Fruit fly (Drosophila melanogaster) whole organism, wandering third instar larva: ENCODE data around the gene TrpA1.

Experiments used
- Abd-B ChIP-seq: fragments of >200 bp; optimal IDR thresholded peaks from 2 replicates; lab custom pipeline; 2017; ENCODE audit warnings: missing biosample characterization, missing genetic modification characterization
- CG32264 ChIP-seq: fragments of 200-800 bp; sonication (Bioruptor generic); optimal IDR thresholded peaks from 2 replicates; lab custom pipeline; 2016; ENCODE audit warnings: missing biosample characterization, missing genetic modification characterization
- GATAd ChIP-seq: sonication (Bioruptor generic); optimal IDR thresholded peaks from 2 replicates; lab custom pipeline; 2016; ENCODE audit warnings: missing biosample characterization, missing genetic modification characterization
- HLH106 ChIP-seq: fragments of 200-800 bp; optimal IDR thresholded peaks from 3 replicates; lab custom pipeline; 2019; ENCODE audit warnings: missing biosample characterization, mild to moderate bottlenecking, missing genetic modification characterization, moderate library complexity
- Hnf4 ChIP-seq: fragments of 200-800 bp; sonication (Bioruptor generic); optimal IDR thresholded peaks from 2 replicates; lab custom pipeline; 2016; ENCODE audit warnings: missing biosample characterization, mild to moderate bottlenecking, missing genetic modification characterization
- Hr83 ChIP-seq: fragments of 200-300 bp; sonication (Bioruptor generic); optimal IDR thresholded peaks from 2 replicates; lab custom pipeline; 2016; ENCODE audit warnings: missing biosample characterization, mild to moderate bottlenecking, missing genetic modification characterization, moderate library complexity; ENCODE audit not compliant: poor library complexity, severe bottlenecking
- Jra ChIP-seq: sonication (Bioruptor generic); optimal IDR thresholded peaks from 2 replicates; lab custom pipeline; 2016; ENCODE audit warnings: missing biosample characterization, missing genetic modification characterization
- Mio ChIP-seq: sonication (Bioruptor generic); optimal IDR thresholded peaks from 2 replicates; lab custom pipeline; 2016; ENCODE audit warnings: missing biosample characterization, missing genetic modification characterization
- Myc ChIP-seq: fragments of >200 bp; optimal IDR thresholded peaks from 2 replicates; lab custom pipeline; 2017
- N ChIP-seq: fragments of >200 bp; optimal IDR thresholded peaks from 2 replicates; lab custom pipeline; 2018; ENCODE audit warnings: missing biosample characterization, missing external identifiers, missing genetic modification characterization
- OdsH ChIP-seq: fragments of 200-800 bp; sonication (Bioruptor generic); optimal IDR thresholded peaks from 2 replicates; lab custom pipeline; 2016; ENCODE audit warnings: missing biosample characterization, mild to moderate bottlenecking, missing genetic modification characterization
- Rel ChIP-seq, 2 experiments: fragments of 200-800 bp; sonication (Bioruptor generic) in 1 of 2; optimal IDR thresholded peaks; 2 replicates in 1 of 2; 3 replicates in 1 of 2; lab custom pipeline; 2016 to 2019; ENCODE audit warnings: mild to moderate bottlenecking in 2 of 2, missing biosample characterization in 2 of 2, missing genetic modification characterization in 2 of 2, moderate library complexity in 1 of 2
- Sp1 ChIP-seq: fragments of 200-800 bp; sonication (Bioruptor generic); optimal IDR thresholded peaks from 3 replicates; lab custom pipeline; 2019; ENCODE audit warnings: missing biosample characterization, mild to moderate bottlenecking, missing genetic modification characterization, moderate library complexity
- Vsx2 ChIP-seq: fragments of 200-300, 225-300 bp; sonication (Bioruptor generic); optimal IDR thresholded peaks from 2 replicates; lab custom pipeline; 2018; ENCODE audit warnings: missing biosample characterization, missing genetic modification characterization; ENCODE audit not compliant: partially characterized antibody
- br ChIP-seq: fragments of 200-800 bp; sonication (Bioruptor generic); optimal IDR thresholded peaks from 2 replicates; lab custom pipeline; 2016; ENCODE audit warnings: missing biosample characterization, missing genetic modification characterization
- brk ChIP-seq: fragments of 200-800 bp; sonication (Bioruptor generic); optimal IDR thresholded peaks from 2 replicates; lab custom pipeline; 2016; ENCODE audit warnings: missing biosample characterization, mild to moderate bottlenecking, missing genetic modification characterization
- dl ChIP-seq, 2 experiments: fragments of 175-275, 200-275 bp in 1 of 2; fragments of 200-275 bp in 1 of 2; sonication (Bioruptor generic); optimal IDR thresholded peaks; lab custom pipeline; 2018; ENCODE audit warnings: mild to moderate bottlenecking in 2 of 2, missing biosample characterization in 2 of 2, missing genetic modification characterization in 2 of 2, moderate library complexity in 2 of 2; ENCODE audit not compliant: partially characterized antibody in 2 of 2, insufficient read depth in 1 of 2
- dmrt93B ChIP-seq: fragments of 200-800 bp; sonication (Bioruptor generic); optimal IDR thresholded peaks from 2 replicates; lab custom pipeline; 2018; ENCODE audit warnings: missing biosample characterization, mild to moderate bottlenecking, missing genetic modification characterization
- dsf ChIP-seq: sonication (Bioruptor generic); optimal IDR thresholded peaks from 2 replicates; lab custom pipeline; 2016; ENCODE audit warnings: missing biosample characterization, missing genetic modification characterization, borderline replicate concordance
- ey ChIP-seq: fragments of 200-800 bp; sonication (Bioruptor generic); optimal IDR thresholded peaks from 2 replicates; lab custom pipeline; 2016; ENCODE audit warnings: missing biosample characterization, missing genetic modification characterization
- foxo ChIP-seq, 2 experiments: fragments of 200-800 bp; sonication (Bioruptor generic); optimal IDR thresholded peaks; 2 replicates in 1 of 2; 3 replicates in 1 of 2; lab custom pipeline; 2016 to 2017; ENCODE audit warnings: missing biosample characterization in 2 of 2, missing genetic modification characterization in 2 of 2
- fru ChIP-seq: fragments of 200-800 bp; sonication (Bioruptor generic); optimal IDR thresholded peaks from 3 replicates; lab custom pipeline; 2016; ENCODE audit warnings: missing biosample characterization, mild to moderate bottlenecking, missing genetic modification characterization
- h ChIP-seq: fragments of 200-800 bp; sonication (Bioruptor generic); optimal IDR thresholded peaks from 3 replicates; lab custom pipeline; 2016; ENCODE audit warnings: missing biosample characterization, mild to moderate bottlenecking, missing genetic modification characterization
- jim ChIP-seq: fragments of 175-275, 200-325 bp; sonication (Bioruptor generic); optimal IDR thresholded peaks from 2 replicates; lab custom pipeline; 2016; ENCODE audit warnings: missing biosample characterization, mild to moderate bottlenecking, missing genetic modification characterization
- lola ChIP-seq: fragments of >200 bp; optimal IDR thresholded peaks from 2 replicates; lab custom pipeline; 2017; ENCODE audit warnings: missing biosample characterization, missing genetic modification characterization
- pan ChIP-seq: fragments of >200 bp; optimal IDR thresholded peaks from 2 replicates; lab custom pipeline; 2017
- psq ChIP-seq: fragments of 200-800 bp; sonication (Bioruptor generic); optimal IDR thresholded peaks from 3 replicates; lab custom pipeline; 2017; ENCODE audit warnings: missing biosample characterization, mild to moderate bottlenecking, missing genetic modification characterization, moderate library complexity
- rgr ChIP-seq: fragments of 200-800 bp; sonication (Bioruptor generic); optimal IDR thresholded peaks from 3 replicates; lab custom pipeline; 2016; ENCODE audit warnings: missing biosample characterization, mild to moderate bottlenecking, missing genetic modification characterization
- sage ChIP-seq: fragments of 200-800 bp; sonication (Bioruptor generic); optimal IDR thresholded peaks from 2 replicates; lab custom pipeline; 2016; ENCODE audit warnings: missing biosample characterization, mild to moderate bottlenecking, missing genetic modification characterization
- tai ChIP-seq: sonication (Bioruptor generic); optimal IDR thresholded peaks from 2 replicates; lab custom pipeline; 2016; ENCODE audit warnings: missing biosample characterization, missing genetic modification characterization
- usp ChIP-seq: fragments of >200 bp; optimal IDR thresholded peaks from 2 replicates; lab custom pipeline; 2017; ENCODE audit warnings: missing biosample characterization, missing genetic modification characterization
- woc ChIP-seq: sonication (Bioruptor generic); optimal IDR thresholded peaks from 2 replicates; lab custom pipeline; 2016; ENCODE audit warnings: missing biosample characterization, mild to moderate bottlenecking, missing genetic modification characterization

Gene TrpA1

dm6 chr3L:8869326-8869725, 35.7 kb downstream of the TrpA1 start:
- TF ChIP-seq Hr83 (GFP tag; lab: Kevin White, UChicago) = no peak
- no peak for TF ChIP-seq Sp1 (GFP tag; lab: Kevin White, UChicago)
- TF ChIP-seq fru (GFP tag; lab: Kevin White, UChicago) = no peak
- TF ChIP-seq rgr = no peak
- TF ChIP-seq Myc = no peak
- TF ChIP-seq pan (lab: Kevin White, UChicago) = no peak
- no peak for TF ChIP-seq dsf
- no peak for TF ChIP-seq jim (GFP tag; lab: Kevin White, UChicago)
- TF ChIP-seq HLH106 = no peak
- no peak for TF ChIP-seq brk (GFP tag; lab: Kevin White, UChicago)
- no peak for TF ChIP-seq Abd-B (GFP tag; lab: Kevin White, UChicago)
- no peak for TF ChIP-seq br (GFP tag; lab: Kevin White, UChicago)

- no peak for TF ChIP-seq OdsH (GFP tag; lab: Kevin White, UChicago)
- TF ChIP-seq jim (GFP tag; lab: Kevin White, UChicago) = no peak
- no peak for TF ChIP-seq Hr83 (GFP tag; lab: Kevin White, UChicago)
- no peak for TF ChIP-seq ey (GFP tag; lab: Kevin White, UChicago)
- TF ChIP-seq HLH106 = no peak
- TF ChIP-seq br (GFP tag; lab: Kevin White, UChicago) = no peak
- no peak for TF ChIP-seq woc (GFP tag; lab: Kevin White, UChicago)
- TF ChIP-seq rgr = no peak
These were observed 39.8 kb downstream of the TrpA1 start for dm6 chr3L:8865185-8865584.

- TF ChIP-seq Myc (no peak), fru (GFP tag; lab: Kevin White, UChicago) (no peak), Vsx2 (GFP tag; lab: Kevin White, UChicago) (no peak), pan (lab: Kevin White, UChicago) (no peak), usp (GFP tag; lab: Kevin White, UChicago) (no peak), tai (GFP tag; lab: Kevin White, UChicago) (no peak), Sp1 (GFP tag; lab: Kevin White, UChicago) (no peak), Mio (no peak), rgr (no peak), dsf (no peak), Hr83 (GFP tag; lab: Kevin White, UChicago) (no peak), Hnf4 (GFP tag; lab: Kevin White, UChicago) (no peak), CG32264 (no peak), OdsH (GFP tag; lab: Kevin White, UChicago) (no peak)
These were observed 44.3 kb downstream of the TrpA1 start for dm6 chr3L:8860746-8861145.

- TF ChIP-seq Myc (no peak), fru (GFP tag; lab: Kevin White, UChicago) (no peak), Rel (GFP tag; optimal IDR thresholded peaks at IDR 0.05; lab: Kevin White, UChicago) (no peak), Rel (tag; optimal IDR thresholded peaks at IDR 0.05; lab: Kevin White, UChicago) (no peak), GATAd (GFP tag; lab: Kevin White, UChicago) (no peak), N (no peak), CG32264 (no peak), lola (GFP tag; lab: Kevin White, UChicago) (no peak), usp (GFP tag; lab: Kevin White, UChicago) (no peak), br (GFP tag; lab: Kevin White, UChicago) (no peak), tai (GFP tag; lab: Kevin White, UChicago) (no peak), dmrt93B (GFP tag; lab: Kevin White, UChicago) (no peak), Hr83 (GFP tag; lab: Kevin White, UChicago) (no peak), psq (GFP tag; lab: Kevin White, UChicago) (no peak), rgr (no peak), Jra (GFP tag; lab: Kevin White, UChicago) (no peak), woc (GFP tag; lab: Kevin White, UChicago) (no peak), dl (GFP tag; optimal IDR thresholded peaks at IDR 0.05; lab: Kevin White, UChicago; ENCODE audit: insufficient read depth in 1 of 2, partially characterized antibody in 2 of 2) (no peak), sage (GFP tag; lab: Kevin White, UChicago) (no peak), h (GFP tag; lab: Kevin White, UChicago) (no peak), foxo (GFP tag; optimal IDR thresholded peaks at IDR 0.05; lab: Kevin White, UChicago) (no peak)
These were observed 45.1 kb downstream of the TrpA1 start for dm6 chr3L:8859936-8860335.
